Worm (Caenorhabditis elegans) whole organism, young adult: ENCODE measurements around the gene F41E6.17.

ENCODE experiments used
- B0261.1 ChIP-seq: sonication (generic microtip); optimal IDR thresholded peaks from 2 replicates; lab custom pipeline; 2016; ENCODE audit warnings: mild to moderate bottlenecking, missing genetic modification characterization, moderate library complexity, missing compliant biosample characterization
- B0336.3 ChIP-seq: fragments of 200-800 bp; sonication (Bioruptor generic); IDR thresholded peaks from 2 replicates; pipeline ENCODE4 v1.3.6; 2022; ENCODE audit warnings: missing genetic modification characterization, missing compliant biosample characterization
- D2030.7 ChIP-seq: fragments of 200-800 bp; sonication (Bioruptor generic); IDR thresholded peaks from 2 replicates; pipeline ENCODE4 v1.3.6; 2022; ENCODE audit warnings: missing genetic modification reagents, missing genetic modification characterization, missing compliant biosample characterization
- Y53G8AR.9 ChIP-seq: fragments of 200-800 bp; sonication (Bioruptor generic); conservative IDR thresholded peaks from 2 replicates; pipeline ENCODE4 v1.3.6; 2022; ENCODE audit warnings: missing genetic modification reagents, missing genetic modification characterization, missing compliant biosample characterization
- Y56A3A.18 ChIP-seq: fragments of 200-800 bp; sonication (Bioruptor generic); IDR thresholded peaks from 2 replicates; pipeline ENCODE4 v1.3.6; 2022; ENCODE audit warnings: missing genetic modification reagents, missing genetic modification characterization, missing compliant biosample characterization
- attf-3 ChIP-seq: fragments of 200-800 bp; sonication (Bioruptor generic); conservative IDR thresholded peaks from 2 replicates; pipeline ENCODE4 v1.3.6; 2022; ENCODE audit warnings: missing genetic modification reagents, missing genetic modification characterization, missing compliant biosample characterization
- attf-6 ChIP-seq: fragments of 200-800 bp; sonication (Bioruptor generic); IDR thresholded peaks from 2 replicates; pipeline ENCODE4 v1.3.6; 2022; ENCODE audit warnings: missing genetic modification reagents, missing genetic modification characterization, missing compliant biosample characterization
- ccch-3 ChIP-seq: fragments of 200-800 bp; sonication (Bioruptor generic); optimal IDR thresholded peaks from 2 replicates; lab custom pipeline; 2018; ENCODE audit warnings: mild to moderate bottlenecking, missing genetic modification characterization, missing compliant biosample characterization
- cebp-1 ChIP-seq, 2 experiments: fragments of 200-800 bp in 1 of 2; sonication (Bioruptor generic) in 1 of 2; sonication (generic microtip) in 1 of 2; IDR thresholded peaks in 1 of 2; optimal IDR thresholded peaks in 1 of 2; 2 replicates each; pipeline versions ENCODE4 v1.3.6 to Lab custom; 2017 to 2022; ENCODE audit warnings: missing compliant biosample characterization in 2 of 2, missing genetic modification characterization in 2 of 2, mild to moderate bottlenecking in 1 of 2, missing genetic modification reagents in 1 of 2, moderate library complexity in 1 of 2
- cebp-2 ChIP-seq: fragments of 200-800 bp; sonication (Bioruptor generic); IDR thresholded peaks from 2 replicates; pipeline ENCODE4 v1.3.6; 2022; ENCODE audit warnings: missing genetic modification characterization, missing compliant biosample characterization
- chd-7 ChIP-seq: sonication (generic microtip); optimal IDR thresholded peaks from 2 replicates; lab custom pipeline; 2016; ENCODE audit warnings: mild to moderate bottlenecking, missing genetic modification characterization, moderate library complexity, missing compliant biosample characterization
- dox-1 ChIP-seq: fragments of 200-800 bp; sonication (Bioruptor generic); IDR thresholded peaks from 2 replicates; pipeline ENCODE4 v1.3.6; 2022; ENCODE audit warnings: missing genetic modification reagents, missing genetic modification characterization, missing compliant biosample characterization
- dpl-1 ChIP-seq: fragments of 150-350 bp; optimal IDR thresholded peaks from 2 replicates; lab custom pipeline; 2014; ENCODE audit warnings: missing biosample characterization, missing genetic modification reagents, missing genetic modification characterization
- egl-44 ChIP-seq: fragments of 200-800 bp; sonication (Bioruptor generic); IDR thresholded peaks from 2 replicates; pipeline ENCODE4 v1.3.6; 2022; ENCODE audit warnings: missing genetic modification reagents, missing genetic modification characterization, missing compliant biosample characterization
- ekl-4 ChIP-seq: fragments of 200-800 bp; sonication (Bioruptor generic); IDR thresholded peaks from 2 replicates; pipeline ENCODE4 v1.3.6; 2022; ENCODE audit warnings: missing genetic modification reagents, missing genetic modification characterization, missing compliant biosample characterization
- hlh-12 ChIP-seq: sonication (generic microtip); optimal IDR thresholded peaks from 2 replicates; lab custom pipeline; 2016; ENCODE audit warnings: missing genetic modification characterization, missing compliant biosample characterization
- hmg-1.2 ChIP-seq: fragments of 200-800 bp; sonication (Bioruptor generic); IDR thresholded peaks from 2 replicates; pipeline ENCODE4 v1.3.6; 2022; ENCODE audit warnings: missing genetic modification reagents, missing genetic modification characterization, missing compliant biosample characterization
- hmg-20 ChIP-seq: fragments of 200-800 bp; sonication (Bioruptor generic); IDR thresholded peaks from 2 replicates; pipeline ENCODE4 v1.3.6; 2022; ENCODE audit warnings: missing genetic modification reagents, missing genetic modification characterization, missing compliant biosample characterization
- lin-40 ChIP-seq: sonication (generic microtip); optimal IDR thresholded peaks from 2 replicates; lab custom pipeline; 2016; ENCODE audit warnings: missing genetic modification characterization, mild to moderate bottlenecking, missing compliant biosample characterization, missing genotype, missing genetic modification reagents
- lin-54 ChIP-seq: fragments of 200-800 bp; sonication (Bioruptor generic); optimal IDR thresholded peaks from 2 replicates; lab custom pipeline; 2018; ENCODE audit warnings: mild to moderate bottlenecking, missing genetic modification characterization, missing compliant biosample characterization
- lir-1 ChIP-seq: fragments of 200-800 bp; sonication (Bioruptor generic); conservative IDR thresholded peaks from 2 replicates; pipeline ENCODE4 v1.3.6; 2022; ENCODE audit warnings: missing genetic modification reagents, missing genetic modification characterization, missing compliant biosample characterization
- madf-10 ChIP-seq: sonication (generic microtip); optimal IDR thresholded peaks from 2 replicates; lab custom pipeline; 2016; ENCODE audit warnings: mild to moderate bottlenecking, missing genetic modification characterization, missing compliant biosample characterization
- mxl-1 ChIP-seq: sonication (generic microtip); optimal IDR thresholded peaks from 2 replicates; lab custom pipeline; 2016; ENCODE audit warnings: missing genetic modification characterization, missing compliant biosample characterization
- nfya-1 ChIP-seq: sonication (generic microtip); optimal IDR thresholded peaks from 2 replicates; lab custom pipeline; 2017; ENCODE audit warnings: antibody characterized with exemption, missing compliant biosample characterization, missing genetic modification characterization, borderline replicate concordance; ENCODE audit not compliant: insufficient read depth
- nhr-120 ChIP-seq: fragments of 200-800 bp; sonication (Bioruptor generic); IDR thresholded peaks from 2 replicates; pipeline ENCODE4 v1.3.6; 2022; ENCODE audit warnings: missing genetic modification characterization, missing compliant biosample characterization
- nhr-179 ChIP-seq: sonication (generic microtip); optimal IDR thresholded peaks from 2 replicates; lab custom pipeline; 2016; ENCODE audit warnings: mild to moderate bottlenecking, missing genetic modification characterization, missing compliant biosample characterization
- nhr-80 ChIP-seq: sonication (generic microtip); optimal IDR thresholded peaks from 2 replicates; lab custom pipeline; 2016; ENCODE audit warnings: missing genetic modification characterization, missing compliant biosample characterization
- rcor-1 ChIP-seq: fragments of 200-800 bp; sonication (Bioruptor generic); IDR thresholded peaks from 2 replicates; pipeline ENCODE4 v1.3.6; 2022; ENCODE audit warnings: missing genetic modification reagents, missing genetic modification characterization, missing compliant biosample characterization
- rec-8 ChIP-seq, 2 experiments: sonication (generic microtip); optimal IDR thresholded peaks; 2 replicates each; lab custom pipeline; 2016; ENCODE audit warnings: mild to moderate bottlenecking in 2 of 2, missing genetic modification characterization in 2 of 2, missing genetic modification reagents in 2 of 2, missing genotype in 2 of 2, missing biosample characterization in 1 of 2, missing compliant biosample characterization in 1 of 2, moderate library complexity in 1 of 2
- rpc-1 ChIP-seq, 2 experiments: fragments of 150-350 bp in 1 of 2; sonication (generic microtip) in 1 of 2; optimal IDR thresholded peaks; 2 replicates each; lab custom pipeline; 2014 to 2018; ENCODE audit warnings: missing biosample characterization in 1 of 2, missing genetic modification characterization in 1 of 2, missing genetic modification reagents in 1 of 2, missing genotype in 1 of 2
- sea-2 ChIP-seq: fragments of 200-800 bp; sonication (Bioruptor generic); IDR thresholded peaks from 2 replicates; pipeline ENCODE4 v1.3.6; 2022; ENCODE audit warnings: missing genetic modification characterization, missing compliant biosample characterization
- snpc-4 ChIP-seq, 5 experiments: fragments of 150-350 bp in 1 of 5; sonication (generic microtip) in 4 of 5; optimal IDR thresholded peaks; 2 replicates each; lab custom pipeline; 2014 to 2018; ENCODE audit warnings: missing genetic modification characterization in 5 of 5, missing biosample characterization in 3 of 5, antibody characterized with exemption in 2 of 5, mild to moderate bottlenecking in 2 of 5, missing compliant biosample characterization in 2 of 5, missing genotype in 2 of 5, moderate library complexity in 2 of 5, missing genetic modification reagents in 1 of 5
- tlf-1 ChIP-seq: fragments of 200-800 bp; sonication (Bioruptor generic); optimal IDR thresholded peaks from 2 replicates; lab custom pipeline; 2018; ENCODE audit warnings: mild to moderate bottlenecking, missing genetic modification characterization, missing compliant biosample characterization
- unc-62 ChIP-seq: fragments of 150-350 bp; optimal IDR thresholded peaks from 2 replicates; lab custom pipeline; 2014; ENCODE audit warnings: missing biosample characterization, missing genetic modification reagents, missing genetic modification characterization
- xnd-1 ChIP-seq: sonication (generic microtip); optimal IDR thresholded peaks from 2 replicates; lab custom pipeline; 2016; ENCODE audit warnings: missing genotype, missing genetic modification reagents, missing genetic modification characterization, missing compliant biosample characterization
- zfh-2 ChIP-seq: fragments of 200-800 bp; sonication (Bioruptor generic); conservative IDR thresholded peaks from 2 replicates; pipeline ENCODE4 v1.3.6; 2022; ENCODE audit warnings: missing genetic modification reagents, missing genetic modification characterization, missing compliant biosample characterization
- ztf-26 ChIP-seq: sonication (generic microtip); optimal IDR thresholded peaks from 2 replicates; lab custom pipeline; 2017; ENCODE audit warnings: missing genetic modification characterization, missing compliant biosample characterization

The F41E6.17 gene

DNA sequence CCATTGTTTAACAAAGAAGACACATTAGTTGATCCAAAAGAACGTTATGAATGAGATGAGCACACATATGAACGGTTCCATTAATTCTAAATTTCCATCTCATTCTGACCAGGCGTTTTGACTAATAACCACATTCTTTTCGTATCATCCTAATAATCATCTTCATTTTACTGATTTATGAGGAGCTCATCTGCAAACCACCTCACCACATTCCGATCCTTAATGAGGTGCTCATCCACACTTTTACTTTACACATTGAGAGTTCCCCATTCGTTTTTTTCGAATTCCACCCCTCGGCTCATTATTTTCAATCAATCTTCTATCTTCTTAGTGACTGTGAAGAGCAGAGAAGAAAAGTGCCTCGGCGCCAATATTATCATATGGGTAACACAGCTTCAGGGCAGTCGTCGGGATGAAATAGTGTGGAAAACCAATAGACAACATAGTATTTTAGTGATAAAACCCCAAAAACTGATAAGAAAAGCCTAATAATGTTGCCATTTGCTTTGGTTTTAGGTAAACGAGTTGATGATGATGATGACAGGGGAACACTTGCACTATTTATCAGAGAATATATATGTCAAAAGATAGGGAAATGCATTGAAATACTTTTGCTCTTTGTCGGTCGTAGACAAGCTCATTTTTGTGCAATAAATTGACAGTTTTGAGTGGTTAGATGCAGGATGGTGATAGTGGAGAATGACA lies 27.3 kb downstream of the F41E6.17 start (continued):
- no peak for TF ChIP-seq hmg-20 (GFP tag; lab: Robert Waterston, UW)
- TF ChIP-seq lin-40 (tag; lab: Kevin White, UChicago), result peak; percentile 56
- TF ChIP-seq rpc-1 (optimal IDR thresholded peaks at IDR 0.05; lab: Kevin White, UChicago), result no peak
- no peak for TF ChIP-seq rpc-1 (tag; optimal IDR thresholded peaks at IDR 0.05; lab: Kevin White, UChicago)

ce11 chrV:8652177-8652576 lies 28.3 kb downstream of the F41E6.17 start:
- no peak for TF ChIP-seq tlf-1 (GFP tag; lab: Kevin White, UChicago)
- TF ChIP-seq D2030.7 (GFP tag; lab: Robert Waterston, UW), result no peak
- no peak for TF ChIP-seq mxl-1 (tag; lab: Kevin White, UChicago)
- TF ChIP-seq rcor-1, result no peak
- TF ChIP-seq zfh-2, result no peak
- TF ChIP-seq xnd-1 (tag; lab: Kevin White, UChicago), result no peak
- TF ChIP-seq madf-10 (tag; lab: Kevin White, UChicago), result no peak
- TF ChIP-seq, all 124 proteins: peak for 0

- TF ChIP-seq nhr-80 (tag; lab: Kevin White, UChicago) (peak; percentile 42), B0261.1 (tag; lab: Kevin White, UChicago) (no peak), hlh-12 (tag; lab: Kevin White, UChicago) (no peak), snpc-4 (GFP tag; optimal IDR thresholded peaks at IDR 0.05; lab: Kevin White, UChicago) (no peak), snpc-4 (tag; optimal IDR thresholded peaks at IDR 0.05; lab: Kevin White, UChicago) (no peak), D2030.7 (GFP tag; lab: Robert Waterston, UW) (no peak), ztf-26 (tag; lab: Kevin White, UChicago) (peak; percentile 1)
Observed at ce11 chrV:8653080-8653821, 29.4 kb downstream of the F41E6.17 start.

- TF ChIP-seq rec-8 (tag; optimal IDR thresholded peaks at IDR 0.05; lab: Kevin White, UChicago) (no peak), cebp-2 (GFP tag; lab: Robert Waterston, UW) (no peak), ekl-4 (GFP tag; lab: Robert Waterston, UW) (no peak), attf-6 (GFP tag; lab: Robert Waterston, UW) (no peak), B0336.3 (no peak), sea-2 (no peak), attf-3 (no peak), egl-44 (GFP tag; lab: Robert Waterston, UW) (no peak), Y56A3A.18 (GFP tag; lab: Robert Waterston, UW) (no peak), dpl-1 (GFP tag; lab: Kevin White, UChicago) (no peak), chd-7 (tag; lab: Kevin White, UChicago) (no peak), dox-1 (GFP tag; lab: Robert Waterston, UW) (no peak), hmg-1.2 (GFP tag; lab: Robert Waterston, UW) (no peak), lin-54 (GFP tag; lab: Kevin White, UChicago) (no peak), unc-62 (GFP tag; lab: Kevin White, UChicago) (peak; percentile 61), Y53G8AR.9 (no peak), nhr-80 (tag; lab: Kevin White, UChicago) (peak; percentile 68), nhr-179 (no peak), nhr-120 (no peak), nfya-1 (tag; lab: Kevin White, UChicago) (no peak), ccch-3 (GFP tag; lab: Kevin White, UChicago) (no peak), lir-1 (GFP tag; lab: Robert Waterston, UW) (no peak), cebp-1 (GFP tag; IDR thresholded peaks at IDR 0.05; lab: Robert Waterston, UW) (no peak), cebp-1 (tag; optimal IDR thresholded peaks at IDR 0.05; lab: Kevin White, UChicago) (peak; percentile 32)
Observed at ce11 chrV:8654460-8655419, 30.8 kb downstream of the F41E6.17 start.
